Worm (Caenorhabditis elegans): ENCODE data around the gene ttr-2.

Gene ttr-2

ce11 chrIII:9926650-9927049 is 919 bp upstream of the ttr-2 start, which contains the start of gene ttr-3:
ttr-3 (minus strand) TSS chrIII:9926750.
- TF ChIP-seq ceh-63 (GFP tag; optimal IDR thresholded peaks at IDR 0.05), result no peak

DNA sequence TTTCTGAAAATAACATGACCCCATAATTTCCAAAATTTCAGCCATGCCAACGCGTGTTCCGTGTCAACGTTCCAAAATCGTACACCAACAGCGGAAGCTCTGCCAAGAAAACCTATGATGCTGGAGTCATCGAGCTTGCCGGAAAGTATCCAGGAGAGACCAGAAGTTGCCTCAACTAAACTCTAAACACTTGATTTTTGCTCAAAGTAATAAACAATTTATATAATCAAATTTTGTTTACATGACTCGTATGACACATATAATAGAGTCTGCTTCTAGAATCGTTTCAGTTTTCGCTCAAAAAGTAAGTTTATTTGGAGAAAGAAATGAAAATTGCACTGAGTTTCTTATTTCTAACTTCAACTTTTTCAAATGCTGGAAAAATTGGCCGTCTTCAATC is 1.2 kb downstream of the ttr-2 start, which contains the start of gene ttr-1:
Gene ttr-1, plus strand, starts transcription at position 301 of the 400 bp plus-strand sequence.
- TF ChIP-seq alr-1 (tag; optimal IDR thresholded peaks at IDR 0.05; ENCODE audit: borderline replicate concordance) (no peak), skn-1 (tag; optimal IDR thresholded peaks at IDR 0.05) (no peak), hlh-4 (tag; optimal IDR thresholded peaks at IDR 0.05) (no peak), unc-130 (tag; optimal IDR thresholded peaks at IDR 0.05) (no peak), pax-3 (tag; optimal IDR thresholded peaks at IDR 0.05) (no peak), nhr-12 (tag; optimal IDR thresholded peaks at IDR 0.05) (no peak), C04F5.9 (tag; optimal IDR thresholded peaks at IDR 0.05) (no peak), unc-86 (tag; optimal IDR thresholded peaks at IDR 0.05) (no peak), rnt-1 (tag; optimal IDR thresholded peaks at IDR 0.05) (no peak), aly-2 (tag; optimal IDR thresholded peaks at IDR 0.05) (no peak), C34B4.2 (tag; optimal IDR thresholded peaks at IDR 0.05) (no peak), nhr-76 (tag; optimal IDR thresholded peaks at IDR 0.05) (no peak), irx-1 (tag; optimal IDR thresholded peaks at IDR 0.05) (no peak), elt-2 (tag; optimal IDR thresholded peaks at IDR 0.05) (no peak), unc-62 (GFP tag; optimal IDR thresholded peaks at IDR 0.05) (no peak), ztf-4 (tag; optimal IDR thresholded peaks at IDR 0.05) (no peak)

DNA sequence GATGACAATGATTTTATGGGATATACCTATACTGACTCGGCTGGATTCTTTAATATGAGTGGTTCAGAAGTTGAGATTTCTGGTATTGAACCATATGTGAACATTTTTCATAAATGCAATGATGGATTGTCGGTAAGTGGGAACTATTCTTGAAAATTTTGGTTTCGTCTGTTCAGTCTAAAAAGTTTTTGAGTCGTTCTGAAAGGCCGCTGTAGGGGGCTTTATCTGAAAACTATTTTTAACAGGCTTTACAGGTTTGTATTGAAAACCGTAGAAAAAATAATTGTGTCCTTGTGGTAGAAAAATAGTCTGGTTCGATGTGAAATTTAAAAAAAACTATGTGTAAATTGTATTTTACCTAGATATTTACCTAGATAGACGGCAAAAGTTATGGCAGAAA is 2.0 kb downstream of the ttr-2 start:
- peak; percentile 57 for TF ChIP-seq nhr-85 (tag)
- no peak for TF ChIP-seq lin-15B (tag; optimal IDR thresholded peaks at IDR 0.05)

DNA sequence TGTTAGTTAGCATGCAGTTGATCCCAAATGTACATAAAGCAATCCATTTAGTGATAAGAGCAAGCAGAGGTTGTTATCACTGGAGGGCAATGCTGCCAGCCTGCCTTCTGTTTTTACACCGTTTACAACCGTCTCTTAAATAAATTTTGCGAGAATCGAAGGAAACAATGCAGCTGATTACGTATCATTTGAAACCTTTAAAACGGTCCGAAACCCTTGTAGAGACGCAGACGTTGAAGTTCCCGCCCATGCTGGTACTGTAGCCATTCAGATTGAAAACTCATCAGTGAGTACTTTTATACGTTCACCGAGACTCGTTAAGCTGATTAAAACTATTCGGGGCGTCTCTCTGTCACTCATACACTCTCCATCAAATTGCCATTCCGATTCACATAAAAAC is 2.8 kb downstream of the ttr-2 start:
- TF ChIP-seq efl-1 (optimal IDR thresholded peaks at IDR 0.05) (no peak), efl-1 (GFP tag; optimal IDR thresholded peaks at IDR 0.05 in 1 of 2) (peak in 1 of 2 experiments; percentile 91), jun-1 (tag; optimal IDR thresholded peaks at IDR 0.05) (peak; percentile 10), lin-35 (GFP tag; optimal IDR thresholded peaks at IDR 0.05) (peak in 1 of 2 experiments; percentile 32), mab-9 (GFP tag; IDR thresholded peaks at IDR 0.05) (no peak), sup-37 (GFP tag; optimal IDR thresholded peaks at IDR 0.05) (no peak), pqm-1 (tag; optimal IDR thresholded peaks at IDR 0.05) (peak; percentile 8), elt-2 (tag; optimal IDR thresholded peaks at IDR 0.05) (peak; percentile 93)

DNA sequence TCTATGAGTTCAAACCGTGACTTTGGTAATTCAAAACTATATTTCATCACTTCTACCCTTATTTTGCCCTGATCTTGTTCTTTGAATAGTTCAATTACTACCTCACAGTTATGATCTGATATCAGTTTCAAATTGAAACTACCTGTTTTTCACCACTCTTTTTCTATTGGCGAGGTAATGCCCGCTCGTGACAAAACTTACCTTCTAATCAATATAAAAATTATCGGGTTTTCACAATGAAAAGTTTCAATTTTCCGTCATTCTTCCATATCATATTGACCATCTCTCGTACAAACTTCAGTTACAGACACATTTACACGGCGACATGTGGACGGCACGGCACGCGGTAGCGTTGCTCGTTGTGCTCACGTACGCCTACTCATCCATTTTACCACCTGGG is 4.5 kb downstream of the ttr-2 start, which contains the start of gene dec-7:
Gene dec-7, plus strand, starts transcription at position 308 of the 400 bp plus-strand sequence.
- TF ChIP-seq pax-3 (tag; optimal IDR thresholded peaks at IDR 0.05) (no peak), fkh-8 (tag; optimal IDR thresholded peaks at IDR 0.05) (no peak), C04F5.9 (tag; optimal IDR thresholded peaks at IDR 0.05) (no peak), alr-1 (tag; optimal IDR thresholded peaks at IDR 0.05; ENCODE audit: borderline replicate concordance) (no peak), sox-4 (tag; optimal IDR thresholded peaks at IDR 0.05) (no peak), lin-35 (GFP tag; optimal IDR thresholded peaks at IDR 0.05) (no peak), lin-13 (GFP tag; optimal IDR thresholded peaks at IDR 0.05) (no peak), skn-1 (tag; optimal IDR thresholded peaks at IDR 0.05) (no peak), fkh-10 (GFP tag; optimal IDR thresholded peaks at IDR 0.05) (no peak), rnt-1 (tag; optimal IDR thresholded peaks at IDR 0.05) (no peak), C16A3.4 (tag; optimal IDR thresholded peaks at IDR 0.05) (no peak), aha-1 (tag; optimal IDR thresholded peaks at IDR 0.05) (no peak)

DNA sequence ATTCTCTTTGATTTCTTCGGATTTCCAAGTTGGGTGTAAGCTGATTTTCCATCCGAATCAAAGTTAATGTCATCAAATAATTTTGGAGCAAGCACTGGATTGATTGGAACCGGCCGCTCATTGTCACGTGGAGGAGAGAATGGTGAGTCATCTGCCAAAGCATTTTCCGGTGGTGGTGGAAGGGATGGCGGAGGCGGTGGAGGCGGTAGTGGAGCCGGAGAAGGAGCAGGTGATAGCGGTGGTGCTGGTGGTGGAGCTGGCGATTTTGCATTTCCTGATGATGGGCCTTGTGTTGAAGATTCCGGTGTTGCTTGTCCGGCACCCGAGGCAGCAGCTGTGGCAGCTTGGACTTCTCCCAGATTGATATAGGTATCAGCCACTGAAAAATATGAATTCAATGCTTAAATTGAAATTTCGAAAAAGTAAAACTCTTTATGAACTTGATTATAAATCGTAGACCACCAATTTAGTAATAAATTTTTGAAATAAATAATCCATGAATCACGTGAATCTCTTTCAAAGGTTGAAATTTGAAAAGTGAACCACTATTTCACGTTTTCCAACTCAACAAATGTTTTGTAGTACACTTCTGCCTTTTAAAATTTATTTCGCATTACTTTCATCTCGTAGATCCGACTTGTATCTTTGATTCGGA is 13.6 kb downstream of the ttr-2 start, which contains the start of the genes K03H1.9 and K03H1.12:
Gene K03H1.9, minus strand, starts transcription at position 471 of the 655 bp plus-strand sequence.
Gene K03H1.12, plus strand, starts transcription at position 605 of the 655 bp plus-strand sequence.
- TF ChIP-seq C16A3.4 (tag; optimal IDR thresholded peaks at IDR 0.05) (no peak), alr-1 (tag; optimal IDR thresholded peaks at IDR 0.05; ENCODE audit: borderline replicate concordance) (no peak), pax-3 (tag; optimal IDR thresholded peaks at IDR 0.05) (no peak), mdl-1 (tag; optimal IDR thresholded peaks at IDR 0.05) (no peak), pqm-1 (tag; optimal IDR thresholded peaks at IDR 0.05) (no peak), elt-3 (tag; optimal IDR thresholded peaks at IDR 0.05) (no peak), fkh-8 (tag; optimal IDR thresholded peaks at IDR 0.05) (no peak), ztf-4 (tag; optimal IDR thresholded peaks at IDR 0.05) (no peak), zip-4 (GFP tag; optimal IDR thresholded peaks at IDR 0.05) (no peak), xbp-1 (tag; optimal IDR thresholded peaks at IDR 0.05) (no peak), nhr-85 (tag) (no peak), nhr-76 (tag; optimal IDR thresholded peaks at IDR 0.05) (no peak), skn-1 (tag; optimal IDR thresholded peaks at IDR 0.05) (no peak)

Measured in whole organism, L1 larva.